Worm (Caenorhabditis elegans): ENCODE measurements around the gene F08D12.4.

The F08D12.4 gene

DNA sequence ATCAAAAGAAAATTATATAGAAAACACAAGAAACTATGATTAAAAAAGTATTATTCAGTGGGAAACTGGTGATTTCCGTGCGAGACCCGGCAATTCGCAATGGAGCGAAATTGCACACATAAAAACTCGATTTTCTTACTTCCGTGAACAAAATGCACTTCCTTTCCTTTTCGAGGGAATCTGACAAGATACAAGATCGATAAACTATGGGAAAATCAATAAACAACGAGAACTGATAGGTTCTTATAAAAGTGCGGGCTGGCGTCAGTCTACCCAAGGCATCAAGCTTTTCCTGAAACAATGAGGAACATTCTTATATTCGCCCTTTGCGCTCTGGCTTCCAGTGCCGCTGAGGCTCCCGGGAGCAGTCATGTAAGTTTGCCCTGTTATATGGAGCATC lies 24.9 kb upstream of the F08D12.4 start, which contains the start of gene F29A7.3:
TSS of gene F29A7.3 (plus strand) at position 301 of the 400 bp plus-strand sequence.
- no peak for TF ChIP-seq ztf-11 (tag; optimal IDR thresholded peaks at IDR 0.05)
- TF ChIP-seq blmp-1 (tag; optimal IDR thresholded peaks at IDR 0.05), result no peak
- no peak for TF ChIP-seq M03D4.4 (tag; optimal IDR thresholded peaks at IDR 0.05)
- TF ChIP-seq hlh-1 (tag; optimal IDR thresholded peaks at IDR 0.05), result no peak
- no peak for TF ChIP-seq sptf-1 (tag; optimal IDR thresholded peaks at IDR 0.05)
- no peak for TF ChIP-seq nhr-28 (tag; optimal IDR thresholded peaks at IDR 0.05)
- TF ChIP-seq ceh-43 (GFP tag; optimal IDR thresholded peaks at IDR 0.05), result no peak
- TF ChIP-seq ces-1 (GFP tag; optimal IDR thresholded peaks at IDR 0.05), result no peak
- no peak for TF ChIP-seq unc-62 (GFP tag; optimal IDR thresholded peaks at IDR 0.05)
- no peak for TF ChIP-seq snpc-4 (tag; optimal IDR thresholded peaks at IDR 0.05)
- no peak for TF ChIP-seq lin-32 (GFP tag; optimal IDR thresholded peaks at IDR 0.05)

DNA sequence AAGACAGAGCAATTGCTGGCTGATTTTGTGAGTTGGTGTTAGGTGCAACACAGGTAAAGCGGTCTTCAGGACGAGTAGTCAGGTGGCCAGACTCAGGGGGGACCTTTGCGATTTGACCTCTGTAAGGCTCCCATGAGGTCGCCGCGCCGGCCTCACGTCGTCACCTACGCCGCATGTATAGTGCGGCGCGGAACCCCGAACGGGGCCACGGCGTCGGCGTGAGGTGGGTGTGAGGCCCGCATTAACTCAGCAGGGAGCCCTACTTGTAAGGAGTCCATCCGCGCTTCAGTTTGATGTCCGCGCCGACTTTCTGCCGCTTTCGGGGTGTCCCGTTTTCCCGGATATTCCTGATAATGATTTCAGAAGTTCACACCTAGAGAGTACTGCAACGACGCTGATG lies 23.4 kb upstream of the F08D12.4 start:
- TF ChIP-seq mls-2 (tag; optimal IDR thresholded peaks at IDR 0.05) (no peak), nhr-237 (tag; optimal IDR thresholded peaks at IDR 0.05) (no peak), elt-3 (tag; optimal IDR thresholded peaks at IDR 0.05) (no peak), mep-1 (tag; optimal IDR thresholded peaks at IDR 0.05) (no peak), M03D4.4 (tag; optimal IDR thresholded peaks at IDR 0.05) (no peak), lin-32 (GFP tag; optimal IDR thresholded peaks at IDR 0.05) (no peak), drap-1 (GFP tag; optimal IDR thresholded peaks at IDR 0.05) (no peak), ceh-83 (GFP tag; optimal IDR thresholded peaks at IDR 0.05) (no peak), bed-3 (GFP tag; optimal IDR thresholded peaks at IDR 0.05) (no peak), elt-1 (tag; optimal IDR thresholded peaks at IDR 0.05; ENCODE audit: borderline replicate concordance, insufficient read depth) (no peak), nhr-12 (tag; optimal IDR thresholded peaks at IDR 0.05) (no peak)

DNA sequence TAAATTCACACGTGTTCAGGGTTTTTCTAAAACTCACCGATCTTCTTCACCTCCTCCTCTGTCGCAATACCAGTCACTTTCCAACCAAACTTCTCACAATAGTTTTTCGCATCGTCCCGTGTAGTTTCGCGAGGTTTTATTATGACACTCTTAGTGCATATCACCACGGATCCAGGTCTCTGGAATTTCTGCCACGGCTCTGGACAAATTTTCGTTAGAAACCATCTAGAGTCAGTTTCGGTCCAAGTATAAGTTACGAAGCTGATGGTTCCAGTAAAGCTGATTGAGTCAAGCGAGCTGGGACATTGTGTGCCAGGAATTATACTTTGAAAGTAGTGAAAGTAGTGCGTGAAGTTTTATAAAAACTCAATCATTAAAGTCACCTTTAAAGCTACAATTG lies 21.6 kb upstream of the F08D12.4 start:
- TF ChIP-seq ceh-39 (tag; optimal IDR thresholded peaks at IDR 0.05) (no peak), elt-1 (tag; optimal IDR thresholded peaks at IDR 0.05; ENCODE audit: borderline replicate concordance, insufficient read depth) (no peak), cnd-1 (tag; optimal IDR thresholded peaks at IDR 0.05) (no peak), elt-3 (tag; optimal IDR thresholded peaks at IDR 0.05) (no peak), tbx-8 (GFP tag; optimal IDR thresholded peaks at IDR 0.05) (no peak), flh-1 (GFP tag; optimal IDR thresholded peaks at IDR 0.05) (no peak), snpc-4 (tag; optimal IDR thresholded peaks at IDR 0.05) (no peak)

DNA sequence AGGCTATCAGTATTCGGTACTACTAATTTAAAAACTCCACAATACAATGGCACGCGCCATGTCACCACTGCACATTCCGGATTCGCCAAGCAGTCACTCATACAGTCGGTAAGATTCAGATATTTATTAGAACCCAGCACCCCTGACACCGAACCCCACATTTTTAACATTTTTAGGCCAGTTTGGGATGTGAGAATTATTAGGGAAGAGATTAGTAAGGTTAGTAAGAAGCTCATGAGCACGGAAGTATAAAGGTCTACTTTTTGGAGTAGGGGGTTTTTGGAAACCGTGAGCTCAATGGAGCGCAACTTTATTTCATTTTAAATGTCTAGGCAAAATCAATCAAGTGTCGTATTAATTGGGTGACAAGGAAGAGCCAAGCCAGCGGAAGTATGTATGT lies 20.0 kb upstream of the F08D12.4 start, which contains the start of gene F29A7.8:
TSS of gene F29A7.8 (minus strand) at position 101 of the 400 bp plus-strand sequence.
- TF ChIP-seq tbx-8 (GFP tag; optimal IDR thresholded peaks at IDR 0.05) (no peak), sem-2 (GFP tag; optimal IDR thresholded peaks at IDR 0.05) (no peak), ces-1 (GFP tag; optimal IDR thresholded peaks at IDR 0.05) (no peak), lin-32 (GFP tag; optimal IDR thresholded peaks at IDR 0.05) (no peak), M03D4.4 (tag; optimal IDR thresholded peaks at IDR 0.05) (no peak)

DNA sequence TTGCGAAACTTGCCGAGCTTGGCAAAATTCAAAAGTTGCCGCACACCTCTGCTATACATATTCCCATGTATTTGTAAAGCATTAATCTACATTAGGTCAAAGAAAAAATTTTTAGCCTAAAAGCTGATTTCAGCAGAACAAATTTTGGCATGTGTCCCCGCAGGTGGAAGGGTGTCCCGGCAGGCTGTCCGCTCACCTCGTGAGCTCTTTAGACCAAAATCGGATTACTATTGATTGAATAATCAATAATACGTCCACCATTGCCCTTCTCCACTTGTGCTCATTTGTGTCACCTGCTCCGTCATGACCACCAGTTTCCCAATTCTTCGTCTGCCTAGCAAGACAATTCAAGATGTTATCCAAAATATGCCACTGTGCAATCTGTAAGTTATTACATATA lies 19.5 kb upstream of the F08D12.4 start, which contains the start of gene fbxb-107:
TSS of gene fbxb-107 (plus strand) at position 297 of the 400 bp plus-strand sequence.
- no peak for TF ChIP-seq unc-120 (tag; optimal IDR thresholded peaks at IDR 0.05; ENCODE audit: poor library complexity, severe bottlenecking)
- peak; percentile 99 for TF ChIP-seq ceh-39 (tag; optimal IDR thresholded peaks at IDR 0.05)
- TF ChIP-seq M03D4.4 (tag; optimal IDR thresholded peaks at IDR 0.05), result no peak
- no peak for TF ChIP-seq nhr-12 (tag; optimal IDR thresholded peaks at IDR 0.05)

DNA sequence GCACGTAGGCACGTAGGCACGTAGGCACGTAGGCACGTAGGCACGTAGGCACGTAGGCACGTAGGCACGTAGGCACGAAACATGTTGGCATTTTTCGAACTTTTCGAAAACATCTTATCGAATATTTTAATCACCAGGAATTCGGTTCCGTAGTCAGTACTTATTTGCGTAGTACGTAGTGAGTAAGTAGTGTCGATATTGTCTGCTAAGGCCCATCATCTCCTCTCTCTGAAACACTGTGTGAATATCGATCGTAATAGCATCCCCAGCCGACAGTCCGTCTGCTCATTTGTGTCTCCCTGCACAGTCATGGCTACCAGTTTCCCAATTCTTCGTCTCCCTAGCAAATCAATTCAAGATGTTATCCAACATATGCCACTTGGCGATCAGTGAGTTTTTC lies 15.8 kb upstream of the F08D12.4 start, which contains the start of gene fbxb-106:
TSS of gene fbxb-106 (plus strand) at position 301 of the 400 bp plus-strand sequence.
- TF ChIP-seq blmp-1 (tag; optimal IDR thresholded peaks at IDR 0.05), result no peak
- TF ChIP-seq ztf-11 (tag; optimal IDR thresholded peaks at IDR 0.05), result no peak
- no peak for TF ChIP-seq elt-3 (tag; optimal IDR thresholded peaks at IDR 0.05)
- TF ChIP-seq unc-39 (tag; optimal IDR thresholded peaks at IDR 0.05), result no peak
- no peak for TF ChIP-seq drap-1 (GFP tag; optimal IDR thresholded peaks at IDR 0.05)
- TF ChIP-seq nhr-28 (tag; optimal IDR thresholded peaks at IDR 0.05), result no peak
- TF ChIP-seq unc-120 (tag; optimal IDR thresholded peaks at IDR 0.05; ENCODE audit: poor library complexity, severe bottlenecking), result no peak
- no peak for TF ChIP-seq mls-2 (tag; optimal IDR thresholded peaks at IDR 0.05)
- no peak for TF ChIP-seq snpc-4 (tag; optimal IDR thresholded peaks at IDR 0.05)
- no peak for TF ChIP-seq sptf-1 (tag; optimal IDR thresholded peaks at IDR 0.05)
- no peak for TF ChIP-seq ceh-43 (GFP tag; optimal IDR thresholded peaks at IDR 0.05)
- no peak for TF ChIP-seq nhr-2 (tag; optimal IDR thresholded peaks at IDR 0.05)
- no peak for TF ChIP-seq nhr-237 (tag; optimal IDR thresholded peaks at IDR 0.05)

All from whole organism, mixed stage, embryonic.